Fruit fly (Drosophila melanogaster) whole organism, embryonic: ENCODE data around the gene CG6340.

ENCODE experiments used
- Adf1 ChIP-seq: fragments of 200-800 bp; sonication (Bioruptor generic); IDR thresholded peaks from 2 replicates; pipeline ENCODE4 v1.3.6; 2022; ENCODE audit warnings: missing biosample characterization, missing genetic modification characterization
- CG10543 ChIP-seq: fragments of 200-800 bp; sonication (Bioruptor generic); optimal IDR thresholded peaks from 3 replicates; lab custom pipeline; 2017; ENCODE audit warnings: missing biosample characterization, mild to moderate bottlenecking, missing genetic modification characterization, moderate library complexity
- CG12071 ChIP-seq: fragments of 200-800 bp; sonication (Bioruptor generic); optimal IDR thresholded peaks from 3 replicates; lab custom pipeline; 2018; ENCODE audit warnings: missing biosample characterization, mild to moderate bottlenecking, missing genetic modification characterization
- CG13894 ChIP-seq: fragments of 200-800 bp; sonication (Bioruptor generic); optimal IDR thresholded peaks from 3 replicates; lab custom pipeline; 2018; ENCODE audit warnings: missing biosample characterization, mild to moderate bottlenecking, missing genetic modification characterization, moderate library complexity
- CG18599 ChIP-seq: fragments of 200-800 bp; sonication (Bioruptor generic); optimal IDR thresholded peaks from 3 replicates; lab custom pipeline; 2017; ENCODE audit warnings: missing biosample characterization, missing genetic modification characterization, mild to moderate bottlenecking, moderate library complexity, missing genetic modification reagents
- CG33213 ChIP-seq: fragments of 200-800 bp; sonication (Bioruptor generic); optimal IDR thresholded peaks from 3 replicates; lab custom pipeline; 2016; ENCODE audit warnings: missing biosample characterization, missing genetic modification characterization
- CG5245 ChIP-seq: fragments of 200-800 bp; sonication (Bioruptor generic); optimal IDR thresholded peaks from 3 replicates; lab custom pipeline; 2016; ENCODE audit warnings: missing biosample characterization, missing genetic modification characterization
- CG6854 ChIP-seq: fragments of 200-800 bp; sonication (Bioruptor generic); optimal IDR thresholded peaks from 3 replicates; lab custom pipeline; 2017; ENCODE audit warnings: missing biosample characterization, mild to moderate bottlenecking, missing genetic modification characterization
- CG8290 ChIP-seq, 3 experiments: fragments of 200-800 bp; sonication (Bioruptor generic); optimal IDR thresholded peaks; 2 replicates each; lab custom pipeline; 2016 to 2019; ENCODE audit warnings: missing biosample characterization in 3 of 3, missing genetic modification characterization in 3 of 3, mild to moderate bottlenecking in 2 of 3, moderate library complexity in 1 of 3
- CG8924 ChIP-seq: fragments of 200-800 bp; optimal IDR thresholded peaks from 3 replicates; lab custom pipeline; 2019; ENCODE audit warnings: missing biosample characterization, mild to moderate bottlenecking, missing genetic modification characterization, moderate library complexity
- CG9727 ChIP-seq: fragments of 200-800 bp; sonication (Bioruptor generic); optimal IDR thresholded peaks from 3 replicates; lab custom pipeline; 2017; ENCODE audit warnings: missing biosample characterization, mild to moderate bottlenecking, missing genetic modification characterization
- Deaf1 ChIP-seq: fragments of 200-800 bp; optimal IDR thresholded peaks from 3 replicates; lab custom pipeline; 2019; ENCODE audit warnings: missing biosample characterization, mild to moderate bottlenecking, missing genetic modification characterization, moderate library complexity
- Dek ChIP-seq: fragments of 200-800 bp; sonication (Bioruptor generic); optimal IDR thresholded peaks from 3 replicates; lab custom pipeline; 2019; ENCODE audit warnings: missing biosample characterization, mild to moderate bottlenecking, missing genetic modification characterization, moderate library complexity
- Hey ChIP-seq: fragments of 200-800 bp; sonication (Bioruptor generic); optimal IDR thresholded peaks from 3 replicates; lab custom pipeline; 2018; ENCODE audit warnings: missing biosample characterization, mild to moderate bottlenecking, missing genetic modification characterization
- Med ChIP-seq: fragments of 200-800 bp; sonication (Bioruptor generic); peaks from one replicate; lab custom pipeline; 2016; ENCODE audit warnings: missing biosample characterization, missing genetic modification characterization, mild to moderate bottlenecking, inconsistent platforms, moderate library complexity
- NC2β ChIP-seq: fragments of 200-800 bp; sonication (Bioruptor generic); optimal IDR thresholded peaks from 2 replicates; lab custom pipeline; 2016; ENCODE audit warnings: missing biosample characterization, missing genetic modification characterization
- Nf-YA ChIP-seq: fragments of 200-800 bp; sonication (Bioruptor generic); IDR thresholded peaks from 2 replicates; pipeline ENCODE4 v1.3.6; 2022; ENCODE audit warnings: missing biosample characterization, missing genetic modification characterization
- abd-A ChIP-seq: fragments of 200-800 bp; sonication (Bioruptor generic); optimal IDR thresholded peaks from 3 replicates; lab custom pipeline; 2019; ENCODE audit warnings: missing biosample characterization, mild to moderate bottlenecking, missing genetic modification characterization, moderate library complexity
- bigmax ChIP-seq: fragments of 200-800 bp; sonication (Bioruptor generic); optimal IDR thresholded peaks from 2 replicates; lab custom pipeline; 2018; ENCODE audit warnings: missing biosample characterization, mild to moderate bottlenecking, missing genetic modification characterization
- cg ChIP-seq: fragments of 200-800 bp; sonication (Bioruptor generic); optimal IDR thresholded peaks from 3 replicates; lab custom pipeline; 2019; ENCODE audit warnings: missing biosample characterization, mild to moderate bottlenecking, missing genetic modification characterization, moderate library complexity
- ci ChIP-seq: fragments of 200-800 bp; sonication (Bioruptor generic); IDR thresholded peaks from 3 replicates; pipeline ENCODE4 v1.3.6; 2022; ENCODE audit warnings: missing biosample characterization, missing genetic modification characterization
- crol ChIP-seq: fragments of 200-800 bp; sonication (Bioruptor generic); IDR thresholded peaks from 2 replicates; pipeline ENCODE4 v1.3.6; 2022; ENCODE audit warnings: missing biosample characterization, missing genetic modification characterization
- disco-r ChIP-seq: fragments of 200-800 bp; sonication (Bioruptor generic); optimal IDR thresholded peaks from 2 replicates; lab custom pipeline; 2016; ENCODE audit warnings: missing biosample characterization, missing genetic modification characterization
- exex ChIP-seq: fragments of 200-800 bp; sonication (Bioruptor generic); optimal IDR thresholded peaks from 4 replicates; lab custom pipeline; 2018; ENCODE audit warnings: missing biosample characterization, mild to moderate bottlenecking, missing genetic modification characterization, moderate library complexity
- gfzf ChIP-seq: fragments of 200-800 bp; sonication (Bioruptor generic); optimal IDR thresholded peaks from 2 replicates; lab custom pipeline; 2016; ENCODE audit warnings: missing biosample characterization, mild to moderate bottlenecking, missing genetic modification characterization, moderate library complexity
- grau ChIP-seq: fragments of 200-800 bp; optimal IDR thresholded peaks from 3 replicates; lab custom pipeline; 2019; ENCODE audit warnings: missing biosample characterization, mild to moderate bottlenecking, missing genetic modification characterization, moderate library complexity
- grn ChIP-seq: fragments of 200-800 bp; sonication (Bioruptor generic); optimal IDR thresholded peaks from 3 replicates; lab custom pipeline; 2017; ENCODE audit warnings: missing biosample characterization, missing genetic modification characterization
- gsb-n ChIP-seq: fragments of 200-800 bp; sonication (Bioruptor generic); optimal IDR thresholded peaks from 3 replicates; lab custom pipeline; 2018; ENCODE audit warnings: missing biosample characterization, mild to moderate bottlenecking, missing genetic modification characterization
- hbn ChIP-seq: fragments of 200-800 bp; sonication (Bioruptor generic); IDR thresholded peaks from 2 replicates; pipeline ENCODE4 v1.3.6; 2022; ENCODE audit warnings: missing biosample characterization, missing genetic modification characterization; ENCODE audit not compliant: partially characterized antibody
- lab ChIP-seq: fragments of 200-800 bp; sonication (Bioruptor generic); optimal IDR thresholded peaks from 3 replicates; lab custom pipeline; 2017; ENCODE audit warnings: missing biosample characterization, missing genetic modification characterization, mild to moderate bottlenecking, moderate library complexity, missing genetic modification reagents
- nerfin-2 ChIP-seq: fragments of 200-800 bp; sonication (Bioruptor generic); IDR thresholded peaks from 2 replicates; pipeline ENCODE4 v1.3.6; 2022; ENCODE audit warnings: missing biosample characterization, missing genetic modification characterization; ENCODE audit not compliant: partially characterized antibody
- phol ChIP-seq: fragments of 200-800 bp; sonication (Bioruptor generic); optimal IDR thresholded peaks from 3 replicates; lab custom pipeline; 2018; ENCODE audit warnings: missing biosample characterization, mild to moderate bottlenecking, missing genetic modification characterization, moderate library complexity
- pros ChIP-seq: fragments of 200-800 bp; sonication (Bioruptor generic); optimal IDR thresholded peaks from 3 replicates; lab custom pipeline; 2019; ENCODE audit warnings: missing biosample characterization, mild to moderate bottlenecking, missing genetic modification characterization, moderate library complexity
- run ChIP-seq: fragments of 200-800 bp; sonication (Bioruptor generic); optimal IDR thresholded peaks from 3 replicates; lab custom pipeline; 2018; ENCODE audit warnings: missing biosample characterization, mild to moderate bottlenecking, missing genetic modification characterization
- sr ChIP-seq: fragments of 200-800 bp; sonication (Bioruptor generic); IDR thresholded peaks from 3 replicates; pipeline ENCODE4 v1.3.6; 2022; ENCODE audit warnings: missing biosample characterization, missing genetic modification characterization
- usp ChIP-seq: fragments of >200 bp; optimal IDR thresholded peaks from 2 replicates; lab custom pipeline; 2017; ENCODE audit warnings: missing biosample characterization, missing genetic modification characterization

Gene CG6340

DNA sequence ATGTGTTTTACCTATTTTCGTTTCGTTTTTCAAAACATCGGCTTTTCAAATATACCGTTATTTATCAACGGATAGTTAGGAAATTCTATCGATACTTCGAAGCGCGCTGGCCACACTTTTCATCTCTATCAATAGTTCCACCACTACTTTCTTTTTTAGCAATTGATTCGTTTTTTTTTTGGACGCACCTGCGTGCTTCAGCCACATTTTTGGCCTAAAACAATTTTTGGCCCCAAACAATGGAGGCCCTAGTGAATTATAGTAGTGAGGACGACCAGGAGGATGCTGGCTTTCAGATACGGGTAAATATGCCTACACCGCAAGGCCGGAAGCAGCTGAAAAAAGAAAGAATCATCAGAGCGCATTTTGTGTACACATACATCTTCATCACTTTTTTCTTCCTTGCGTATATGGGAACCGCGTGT, at the start of gene CG6340 (continued):
- TF ChIP-seq disco-r (GFP tag; lab: Kevin White, UChicago), result no peak
- peak; percentile 61 for TF ChIP-seq hbn
- peak; percentile 63 for TF ChIP-seq gfzf (GFP tag; lab: Kevin White, UChicago)
- peak; percentile 62 for TF ChIP-seq nerfin-2 (GFP tag; lab: Robert Waterston, UW)
- no peak for TF ChIP-seq gsb-n (tag; lab: Kevin White, UChicago)
- TF ChIP-seq CG33213 (GFP tag; lab: Kevin White, UChicago), result peak; percentile 17
- TF ChIP-seq phol (tag; lab: Kevin White, UChicago), result peak; percentile 16

dm6 chrX:15441245-15441644, 40.9 kb upstream of the CG6340 start, which contains the start of gene Cngl:
Gene Cngl, minus strand, starts transcription at chrX:15441252.
- TF ChIP-seq CG13894 (tag; lab: Kevin White, UChicago) (peak; percentile 70), lab (GFP tag; lab: Kevin White, UChicago) (peak; percentile 10), Deaf1 (peak; percentile 98), grn (GFP tag; lab: Kevin White, UChicago) (no peak), CG8290 (GFP tag; optimal IDR thresholded peaks at IDR 0.05; lab: Kevin White, UChicago) (no peak), CG8290 (tag; optimal IDR thresholded peaks at IDR 0.05; lab: Kevin White, UChicago) (peak in 1 of 2 experiments; percentile 19), CG5245 (GFP tag; lab: Kevin White, UChicago) (no peak), abd-A (tag; lab: Kevin White, UChicago) (peak; percentile 83), CG18599 (peak; percentile 12), CG10543 (GFP tag; lab: Kevin White, UChicago) (peak; percentile 86), pros (GFP tag; lab: Kevin White, UChicago) (no peak), Med (GFP tag; lab: Kevin White, UChicago) (peak; percentile 17), crol (peak; percentile 92), exex (tag; lab: Kevin White, UChicago) (no peak), Adf1 (GFP tag; lab: Robert Waterston, UW) (peak; percentile 17; the same call in 1 of the 2 replicates), CG9727 (no peak), bigmax (GFP tag; lab: Kevin White, UChicago) (no peak)

dm6 chrX:15443502-15443901, 38.7 kb upstream of the CG6340 start:
- peak; percentile 89 for TF ChIP-seq crol
- TF ChIP-seq cg, result peak; percentile 16
- no peak for TF ChIP-seq Dek (tag; lab: Kevin White, UChicago)
- TF ChIP-seq usp (GFP tag; lab: Kevin White, UChicago), result no peak
- no peak for TF ChIP-seq CG8924 (tag; lab: Kevin White, UChicago)
- no peak for TF ChIP-seq Hey (tag; lab: Kevin White, UChicago)
- no peak for TF ChIP-seq bigmax (GFP tag; lab: Kevin White, UChicago)
- peak; percentile 92 for TF ChIP-seq Deaf1
- peak; percentile 25 for TF ChIP-seq CG12071 (GFP tag; lab: Kevin White, UChicago)
- peak; percentile 48 for TF ChIP-seq CG13894 (tag; lab: Kevin White, UChicago)
- no peak for TF ChIP-seq NC2β (GFP tag; lab: Kevin White, UChicago)
- TF ChIP-seq ci (GFP tag; lab: Robert Waterston, UW), result no peak
- TF ChIP-seq Nf-YA, result no peak
- TF ChIP-seq grau (tag; lab: Kevin White, UChicago), result no peak
- no peak for TF ChIP-seq sr (GFP tag; lab: Robert Waterston, UW)
- peak; percentile 90 for TF ChIP-seq abd-A (tag; lab: Kevin White, UChicago)
- no peak for TF ChIP-seq CG33213 (GFP tag; lab: Kevin White, UChicago)
- no peak for TF ChIP-seq run (tag; lab: Kevin White, UChicago)
- TF ChIP-seq CG6854, result no peak
- TF ChIP-seq, all 482 proteins: peak for 6
